Worm (Caenorhabditis elegans) whole organism, L3 larva: ENCODE measurements around the gene F41E6.12.
A peak's percentile ranks its signal among the peaks of the same experiment; 100 is the strongest.

Experiments used
- R02D3.7 ChIP-seq: fragments of 150-350 bp; optimal IDR thresholded peaks from 2 replicates; lab custom pipeline; 2014; ENCODE audit warnings: missing biosample characterization, missing genetic modification characterization
- ZK546.5 ChIP-seq: sonication (generic microtip); optimal IDR thresholded peaks from 2 replicates; lab custom pipeline; 2017; ENCODE audit warnings: missing biosample characterization, missing genetic modification characterization
- aly-2 ChIP-seq: fragments of 150-350 bp; optimal IDR thresholded peaks from 2 replicates; lab custom pipeline; 2014; ENCODE audit warnings: missing biosample characterization, missing genetic modification characterization
- ama-1 ChIP-seq: fragments of 150-350 bp; optimal IDR thresholded peaks from 2 replicates; lab custom pipeline; 2018
- ceh-16 ChIP-seq: sonication (generic microtip); optimal IDR thresholded peaks from 2 replicates; lab custom pipeline; 2017; ENCODE audit warnings: missing biosample characterization, missing genetic modification characterization
- ceh-28 ChIP-seq: fragments of 150-350 bp; optimal IDR thresholded peaks from 2 replicates; lab custom pipeline; 2014; ENCODE audit warnings: missing biosample characterization, missing genetic modification reagents, missing genetic modification characterization
- ceh-82 ChIP-seq: fragments of 150-350 bp; optimal IDR thresholded peaks from 2 replicates; lab custom pipeline; 2014; ENCODE audit warnings: missing biosample characterization, missing genetic modification characterization
- ceh-9 ChIP-seq: sonication (generic microtip); optimal IDR thresholded peaks from 2 replicates; lab custom pipeline; 2018; ENCODE audit warnings: missing biosample characterization, missing genetic modification characterization
- daf-12 ChIP-seq: fragments of 150-350 bp; optimal IDR thresholded peaks from 2 replicates; lab custom pipeline; 2014; ENCODE audit warnings: missing biosample characterization, missing genetic modification reagents, missing genetic modification characterization
- elt-1 ChIP-seq: fragments of 150-350 bp; optimal IDR thresholded peaks from 2 replicates; lab custom pipeline; 2014; ENCODE audit warnings: missing biosample characterization, missing genetic modification characterization
- elt-2 ChIP-seq: sonication (generic microtip); optimal IDR thresholded peaks from 2 replicates; lab custom pipeline; 2016; ENCODE audit warnings: missing genetic modification reagents, mild to moderate bottlenecking, missing genetic modification characterization, missing compliant biosample characterization
- elt-3 ChIP-seq, 3 experiments: fragments of 150-350 bp in 1 of 3; sonication (generic microtip) in 2 of 3; optimal IDR thresholded peaks; 2 replicates in 2 of 3; 4 replicates in 1 of 3; lab custom pipeline; 2014 to 2017; ENCODE audit warnings: missing biosample characterization in 3 of 3, missing genetic modification characterization in 3 of 3
- fkh-10 ChIP-seq: sonication (generic microtip); optimal IDR thresholded peaks from 2 replicates; lab custom pipeline; 2017; ENCODE audit warnings: missing biosample characterization, missing genetic modification reagents, missing genetic modification characterization
- fkh-2 ChIP-seq: fragments of 150-350 bp; optimal IDR thresholded peaks from 2 replicates; lab custom pipeline; 2014; ENCODE audit warnings: missing biosample characterization, missing genetic modification reagents, missing genetic modification characterization
- fos-1 ChIP-seq: fragments of 150-350 bp; optimal IDR thresholded peaks from 2 replicates; lab custom pipeline; 2014; ENCODE audit warnings: missing biosample characterization, missing genetic modification characterization
- hmg-11 ChIP-seq: sonication (generic microtip); optimal IDR thresholded peaks from 2 replicates; lab custom pipeline; 2016; ENCODE audit warnings: missing genetic modification characterization, missing compliant biosample characterization
- jun-1 ChIP-seq: fragments of 150-350 bp; optimal IDR thresholded peaks from 2 replicates; lab custom pipeline; 2014; ENCODE audit warnings: missing biosample characterization, missing genetic modification reagents, missing genetic modification characterization
- lin-15B ChIP-seq: fragments of 150-350 bp; optimal IDR thresholded peaks from 2 replicates; lab custom pipeline; 2014; ENCODE audit warnings: missing biosample characterization, missing genetic modification characterization
- lin-39 ChIP-seq: fragments of 150-350 bp; optimal IDR thresholded peaks from 2 replicates; lab custom pipeline; 2018; ENCODE audit warnings: missing biosample characterization, missing genetic modification reagents, missing genetic modification characterization
- lsy-12 ChIP-seq: sonication (generic microtip); optimal IDR thresholded peaks from 2 replicates; lab custom pipeline; 2016; ENCODE audit warnings: mild to moderate bottlenecking, missing genetic modification characterization, missing compliant biosample characterization
- mml-1 ChIP-seq: fragments of 150-350 bp; sonication (generic microtip); optimal IDR thresholded peaks from 3 replicates; lab custom pipeline; 2014; ENCODE audit warnings: missing biosample characterization, missing genetic modification characterization
- nfya-1 ChIP-seq: sonication (generic microtip); optimal IDR thresholded peaks from 2 replicates; lab custom pipeline; 2017; ENCODE audit warnings: missing genetic modification characterization, mild to moderate bottlenecking, missing compliant biosample characterization, antibody characterized with exemption, moderate library complexity; ENCODE audit not compliant: insufficient read depth
- nhr-11 ChIP-seq: fragments of 150-350 bp; optimal IDR thresholded peaks from 2 replicates; lab custom pipeline; 2014; ENCODE audit warnings: missing biosample characterization, missing genetic modification characterization
- nhr-12 ChIP-seq: fragments of 150-350 bp; optimal IDR thresholded peaks from 2 replicates; lab custom pipeline; 2014; ENCODE audit warnings: missing biosample characterization, missing genetic modification characterization
- nhr-23 ChIP-seq: fragments of 150-350 bp; optimal IDR thresholded peaks from 2 replicates; lab custom pipeline; 2014; ENCODE audit warnings: missing biosample characterization, missing genetic modification reagents, missing genetic modification characterization
- nhr-237 ChIP-seq: fragments of 150-350 bp; optimal IDR thresholded peaks from 2 replicates; lab custom pipeline; 2014; ENCODE audit warnings: missing biosample characterization, missing genetic modification characterization
- nhr-25 ChIP-seq: sonication (generic microtip); optimal IDR thresholded peaks from 2 replicates; lab custom pipeline; 2017; ENCODE audit warnings: missing biosample characterization, missing genetic modification characterization
- nhr-28 ChIP-seq: fragments of 150-350 bp; optimal IDR thresholded peaks from 2 replicates; lab custom pipeline; 2014; ENCODE audit warnings: missing biosample characterization, missing genetic modification characterization
- nhr-43 ChIP-seq: sonication (generic microtip); optimal IDR thresholded peaks from 2 replicates; lab custom pipeline; 2016; ENCODE audit warnings: mild to moderate bottlenecking, missing genetic modification characterization, missing compliant biosample characterization; ENCODE audit not compliant: poor library complexity, severe bottlenecking
- nhr-67 ChIP-seq: fragments of 150-350 bp; optimal IDR thresholded peaks from 2 replicates; lab custom pipeline; 2014; ENCODE audit warnings: missing biosample characterization, missing genetic modification characterization
- nhr-76 ChIP-seq: fragments of 150-350 bp; sonication (generic microtip); optimal IDR thresholded peaks from 5 replicates; lab custom pipeline; 2014; ENCODE audit warnings: missing biosample characterization, missing genetic modification characterization
- nhr-77 ChIP-seq: fragments of 150-350 bp; optimal IDR thresholded peaks from 2 replicates; lab custom pipeline; 2014; ENCODE audit warnings: missing biosample characterization, missing genetic modification characterization
- pha-4 ChIP-seq: fragments of 150-350 bp; optimal IDR thresholded peaks from 2 replicates; lab custom pipeline; 2014; ENCODE audit warnings: missing biosample characterization, missing genetic modification reagents, missing genetic modification characterization
- pqm-1 ChIP-seq: fragments of 150-350 bp; optimal IDR thresholded peaks from 2 replicates; lab custom pipeline; 2017; ENCODE audit warnings: missing biosample characterization, missing genetic modification characterization, inconsistent platforms
- sea-2 ChIP-seq: fragments of 150-350 bp; sonication (generic microtip); optimal IDR thresholded peaks from 4 replicates; lab custom pipeline; 2014; ENCODE audit warnings: missing biosample characterization, missing genetic modification reagents, missing genetic modification characterization
- skn-1 ChIP-seq: fragments of 150-350 bp; optimal IDR thresholded peaks from 2 replicates; lab custom pipeline; 2014; ENCODE audit warnings: missing biosample characterization, missing genetic modification characterization
- snpc-4 ChIP-seq: fragments of 150-350 bp; optimal IDR thresholded peaks from 2 replicates; lab custom pipeline; 2014; ENCODE audit warnings: missing biosample characterization, missing genetic modification characterization
- tbx-2 ChIP-seq: sonication (generic microtip); optimal IDR thresholded peaks from 2 replicates; lab custom pipeline; 2016; ENCODE audit warnings: mild to moderate bottlenecking, missing genetic modification characterization, missing compliant biosample characterization
- unc-39 ChIP-seq: sonication (generic microtip); optimal IDR thresholded peaks from 4 replicates; lab custom pipeline; 2017; ENCODE audit warnings: missing biosample characterization, missing genetic modification characterization
- unc-62 ChIP-seq: fragments of 150-350 bp; sonication (generic microtip); optimal IDR thresholded peaks from 4 replicates; lab custom pipeline; 2014; ENCODE audit warnings: missing biosample characterization, missing genetic modification reagents, missing genetic modification characterization
- zag-1 ChIP-seq: fragments of 150-350 bp; optimal IDR thresholded peaks from 2 replicates; lab custom pipeline; 2014; ENCODE audit warnings: missing biosample characterization, missing genetic modification characterization
- ztf-11 ChIP-seq: fragments of 150-350 bp; optimal IDR thresholded peaks from 2 replicates; lab custom pipeline; 2014; ENCODE audit warnings: missing biosample characterization, missing genetic modification characterization
- ztf-4 ChIP-seq: fragments of 150-350 bp; optimal IDR thresholded peaks from 2 replicates; lab custom pipeline; 2014; ENCODE audit warnings: missing biosample characterization, missing genetic modification characterization

F41E6.12 gene

DNA sequence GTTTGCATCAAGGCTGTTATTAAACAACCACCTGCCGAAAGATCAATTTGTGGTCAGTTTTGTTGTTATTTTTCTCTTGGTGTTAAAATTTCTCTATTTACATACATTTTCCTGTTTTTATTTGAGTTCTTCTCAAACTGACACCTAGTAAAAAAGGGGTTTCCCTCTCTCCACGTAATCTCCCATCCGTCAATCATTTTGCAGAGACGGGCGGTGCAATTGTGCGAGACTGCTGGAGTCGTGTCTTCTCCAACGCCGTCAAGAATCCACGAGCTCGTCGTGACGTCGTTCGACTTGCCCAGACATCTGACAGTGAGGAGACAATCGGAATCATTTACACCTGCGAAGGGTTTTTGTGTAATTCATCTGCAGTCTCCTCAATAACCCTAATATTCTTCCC, 2.5 kb downstream of the F41E6.12 start:
- no peak for TF ChIP-seq ztf-11
- TF ChIP-seq nhr-76 (tag; lab: Kevin White, UChicago) = no peak
- no peak for TF ChIP-seq pha-4 (tag; lab: Kevin White, UChicago)
- TF ChIP-seq elt-3 (tag; optimal IDR thresholded peaks at IDR 0.05; lab: Kevin White, UChicago) = peak in 1 of 3 experiments; percentile 1
- no peak for TF ChIP-seq R02D3.7 (tag; lab: Kevin White, UChicago)
- peak; percentile 64 for TF ChIP-seq unc-62

DNA sequence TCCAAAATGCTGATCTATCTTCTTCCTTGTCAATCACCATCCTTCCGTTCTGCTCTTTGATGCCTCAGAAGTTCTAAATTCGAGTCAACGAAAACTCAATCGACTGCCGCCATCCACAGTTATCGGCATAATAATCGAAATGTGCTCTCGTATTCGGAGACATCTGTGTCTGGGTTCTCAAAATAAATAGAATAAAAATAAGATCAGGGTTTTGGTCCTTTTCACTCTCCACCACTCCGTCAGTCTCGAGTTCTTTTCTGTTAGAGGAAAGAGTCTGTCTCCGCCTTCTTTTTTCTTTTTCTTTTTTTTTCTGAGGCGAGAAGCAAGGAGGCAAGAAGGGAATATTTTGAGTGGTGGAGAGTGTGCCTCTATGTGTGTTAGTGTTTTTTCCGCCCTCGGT, 5.2 kb downstream of the F41E6.12 start, which contains the start of gene F41E6.17:
Gene F41E6.17, plus strand, starts transcription at position 348 of the 400 bp plus-strand sequence.
- peak; percentile 16 for TF ChIP-seq hmg-11 (tag; lab: Kevin White, UChicago)
- no peak for TF ChIP-seq ceh-82 (tag; lab: Kevin White, UChicago)

DNA sequence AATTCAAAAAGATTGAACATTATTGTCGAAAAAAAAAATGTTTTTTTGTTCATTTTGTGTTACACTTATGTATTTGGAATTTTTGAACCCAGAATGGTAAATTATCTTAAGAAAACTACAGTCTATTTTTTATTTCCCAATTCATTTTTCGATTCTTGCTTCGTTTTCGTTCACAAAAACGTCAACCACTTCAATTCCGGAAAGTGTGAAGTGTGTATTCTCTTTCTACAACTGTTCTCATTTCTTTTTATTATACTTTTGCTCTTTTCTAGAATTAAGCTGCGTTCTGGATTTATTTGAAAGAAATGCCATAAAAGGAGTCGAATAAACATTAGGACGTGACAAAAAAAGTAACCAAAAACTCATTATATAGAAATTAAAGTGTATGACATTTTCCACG, 6.6 kb downstream of the F41E6.12 start, which contains the start of gene F41E6.1:
Gene F41E6.1, plus strand, starts transcription at position 301 of the 400 bp plus-strand sequence.
- TF ChIP-seq lsy-12 = no peak
- TF ChIP-seq mml-1 (tag; lab: Kevin White, UChicago) = no peak
- TF ChIP-seq ceh-16 (tag; lab: Kevin White, UChicago) = no peak
- TF ChIP-seq nhr-67 (tag; lab: Kevin White, UChicago) = no peak
- no peak for TF ChIP-seq tbx-2
- no peak for TF ChIP-seq skn-1 (tag; lab: Kevin White, UChicago)
- TF ChIP-seq pqm-1 (tag; lab: Kevin White, UChicago) = no peak
- TF ChIP-seq pha-4 (tag; lab: Kevin White, UChicago) = no peak
- no peak for TF ChIP-seq nhr-77 (tag; lab: Kevin White, UChicago)
- no peak for TF ChIP-seq fos-1 (tag; lab: Kevin White, UChicago)
- no peak for TF ChIP-seq nhr-11

DNA sequence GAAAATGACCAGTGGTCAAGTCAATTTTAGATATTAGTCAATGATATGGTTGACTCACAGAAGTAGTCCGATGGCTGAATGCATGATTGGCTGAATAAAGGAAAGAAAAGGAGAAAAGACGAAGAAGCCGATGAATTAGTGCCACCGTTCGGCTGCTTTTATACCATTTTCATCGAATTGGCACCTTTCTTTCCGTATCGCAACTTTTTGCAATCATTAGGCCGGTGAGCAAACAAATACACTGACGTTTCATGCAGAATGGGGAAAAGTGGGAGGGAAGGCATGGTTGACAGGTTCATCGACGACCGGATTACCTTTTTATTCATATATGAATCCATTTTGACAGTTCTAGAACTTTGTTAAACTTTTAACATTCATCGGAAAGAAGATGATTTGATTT, 7.7 kb downstream of the F41E6.12 start, which contains the start of gene idpc-2:
Gene idpc-2, minus strand, starts transcription at position 101 of the 400 bp plus-strand sequence.
- TF ChIP-seq jun-1 (tag; lab: Kevin White, UChicago) = no peak
- TF ChIP-seq nhr-23 (tag; lab: Kevin White, UChicago) = no peak
- TF ChIP-seq lin-15B (tag; lab: Kevin White, UChicago) = no peak
- TF ChIP-seq fkh-10 = no peak
- no peak for TF ChIP-seq lin-39
- TF ChIP-seq ZK546.5 (tag; lab: Kevin White, UChicago) = no peak
- no peak for TF ChIP-seq snpc-4 (tag; lab: Kevin White, UChicago)
- TF ChIP-seq R02D3.7 (tag; lab: Kevin White, UChicago) = no peak
- no peak for TF ChIP-seq ceh-16 (tag; lab: Kevin White, UChicago)
- TF ChIP-seq nhr-237 (tag; lab: Kevin White, UChicago) = no peak
- no peak for TF ChIP-seq unc-62
- TF ChIP-seq nhr-12 (tag; lab: Kevin White, UChicago) = no peak
- no peak for TF ChIP-seq hmg-11 (tag; lab: Kevin White, UChicago)
- no peak for TF ChIP-seq tbx-2
- TF ChIP-seq ztf-4 (tag; lab: Kevin White, UChicago) = no peak
- TF ChIP-seq nfya-1 (tag; lab: Kevin White, UChicago) = no peak
- no peak for TF ChIP-seq pha-4 (tag; lab: Kevin White, UChicago)
- TF ChIP-seq skn-1 (tag; lab: Kevin White, UChicago) = no peak
- no peak for TF ChIP-seq sea-2 (GFP tag; lab: Kevin White, UChicago)

- no peak for TF ChIP-seq lin-15B (tag; lab: Kevin White, UChicago)
- TF ChIP-seq daf-12 (tag; lab: Kevin White, UChicago) = no peak
- TF ChIP-seq R02D3.7 (tag; lab: Kevin White, UChicago) = no peak
- TF ChIP-seq unc-39 (tag; lab: Kevin White, UChicago) = no peak
- no peak for TF ChIP-seq nhr-237 (tag; lab: Kevin White, UChicago)
- no peak for TF ChIP-seq ama-1
- TF ChIP-seq pqm-1 (tag; lab: Kevin White, UChicago) = no peak
- TF ChIP-seq zag-1 = no peak
- TF ChIP-seq pha-4 (tag; lab: Kevin White, UChicago) = no peak
- TF ChIP-seq unc-62 = no peak
- TF ChIP-seq elt-1 (tag; lab: Kevin White, UChicago) = peak; percentile 83
- peak; percentile 17 for TF ChIP-seq nhr-43 (tag; lab: Kevin White, UChicago)
- no peak for TF ChIP-seq fkh-2 (tag; lab: Kevin White, UChicago)
- peak; percentile 27 for TF ChIP-seq nhr-25 (tag; lab: Kevin White, UChicago)
- no peak for TF ChIP-seq lin-39
- no peak for TF ChIP-seq ceh-9 (tag; lab: Kevin White, UChicago)
- TF ChIP-seq nhr-23 (tag; lab: Kevin White, UChicago) = no peak
- no peak for TF ChIP-seq elt-2 (tag; lab: Kevin White, UChicago)
- TF ChIP-seq jun-1 (tag; lab: Kevin White, UChicago) = no peak
- TF ChIP-seq nhr-28 (tag; lab: Kevin White, UChicago) = no peak
- no peak for TF ChIP-seq aly-2
- TF ChIP-seq ceh-28 (tag; lab: Kevin White, UChicago) = no peak
- no peak for TF ChIP-seq hmg-11 (tag; lab: Kevin White, UChicago)
- no peak for TF ChIP-seq nhr-11
- no peak for TF ChIP-seq ceh-82 (tag; lab: Kevin White, UChicago)
These were observed 10.2 kb downstream of the F41E6.12 start, which contains the start of gene grd-5 for ce11 chrV:8618738-8619137. Gene grd-5 (plus strand): TSS chrV:8619032.
